Worm (Caenorhabditis elegans) whole organism, L4 larva: Measurements from ENCODE around the gene Y49E10.27.

Experiments used
- F44E2.7 ChIP-seq: fragments of 200-800 bp; sonication (Bioruptor generic); IDR thresholded peaks from 2 replicates; pipeline ENCODE4 v2.1.2; 2022; ENCODE audit warnings: missing genetic modification characterization, missing compliant biosample characterization
- Y105C5A.15 ChIP-seq: fragments of 200-800 bp; sonication (Bioruptor generic); IDR thresholded peaks from 2 replicates; pipeline ENCODE4 v1.3.6; 2022; ENCODE audit warnings: missing genetic modification characterization, missing compliant biosample characterization
- Y75B8A.6 ChIP-seq: fragments of 200-800 bp; sonication (Bioruptor generic); IDR thresholded peaks from 2 replicates; pipeline ENCODE4 v1.3.6; 2022; ENCODE audit warnings: missing genetic modification reagents, missing genetic modification characterization, missing compliant biosample characterization
- ZK546.5 ChIP-seq, 2 experiments: sonication (generic microtip); optimal IDR thresholded peaks; 2 replicates each; lab custom pipeline; 2017; ENCODE audit warnings: missing biosample characterization in 2 of 2, missing genetic modification characterization in 2 of 2
- aha-1 ChIP-seq: fragments of 150-350 bp; peaks from one replicate; lab custom pipeline; 2014; ENCODE audit warnings: missing biosample characterization, missing genetic modification characterization
- aly-2 ChIP-seq: sonication (generic microtip); optimal IDR thresholded peaks from 2 replicates; lab custom pipeline; 2018; ENCODE audit warnings: missing biosample characterization, missing genetic modification characterization
- ama-1 ChIP-seq: fragments of 150-350 bp; optimal IDR thresholded peaks from 2 replicates; lab custom pipeline; 2014; ENCODE audit warnings: inconsistent platforms, mixed read lengths
- ceh-28 ChIP-seq: fragments of 150-350 bp; optimal IDR thresholded peaks from 2 replicates; lab custom pipeline; 2014; ENCODE audit warnings: missing biosample characterization, missing genetic modification reagents, missing genetic modification characterization
- ceh-32 ChIP-seq: sonication (generic microtip); optimal IDR thresholded peaks from 2 replicates; lab custom pipeline; 2016; ENCODE audit warnings: mild to moderate bottlenecking, missing genetic modification characterization, missing compliant biosample characterization; ENCODE audit not compliant: poor library complexity
- ceh-44 ChIP-seq: fragments of 200-800 bp; sonication (Bioruptor generic); IDR thresholded peaks from 2 replicates; pipeline ENCODE4 v1.3.6; 2022; ENCODE audit warnings: missing genetic modification reagents, missing genetic modification characterization, missing compliant biosample characterization
- ceh-62 ChIP-seq: sonication (generic microtip); optimal IDR thresholded peaks from 2 replicates; lab custom pipeline; 2017; ENCODE audit warnings: missing biosample characterization, missing genetic modification characterization
- ceh-82 ChIP-seq: sonication (generic microtip); optimal IDR thresholded peaks from 2 replicates; lab custom pipeline; 2017; ENCODE audit warnings: missing biosample characterization, missing genetic modification characterization
- ces-1 ChIP-seq: fragments of 150-350 bp; sonication (generic microtip); optimal IDR thresholded peaks from 4 replicates; lab custom pipeline; 2014; ENCODE audit warnings: missing biosample characterization, missing genetic modification reagents, missing genetic modification characterization
- ctbp-1 ChIP-seq: fragments of 200-800 bp; sonication (Bioruptor generic); IDR thresholded peaks from 2 replicates; pipeline ENCODE4 v1.3.6; 2022; ENCODE audit warnings: missing genetic modification reagents, missing genetic modification characterization, missing compliant biosample characterization
- daf-12 ChIP-seq: fragments of 150-350 bp; optimal IDR thresholded peaks from 2 replicates; lab custom pipeline; 2014; ENCODE audit warnings: missing biosample characterization, missing genetic modification reagents, missing genetic modification characterization
- daf-16 ChIP-seq, 3 experiments: sonication (generic microtip); optimal IDR thresholded peaks; 2 replicates each; lab custom pipeline; 2016 to 2017; ENCODE audit warnings: missing genetic modification characterization in 3 of 3, missing genetic modification reagents in 3 of 3, mild to moderate bottlenecking in 2 of 3, missing compliant biosample characterization in 2 of 3, missing biosample characterization in 1 of 3, moderate library complexity in 1 of 3
- dmd-6 ChIP-seq: fragments of 200-800 bp; sonication (Bioruptor generic); IDR thresholded peaks from 2 replicates; pipeline ENCODE4 v1.3.6; 2022; ENCODE audit warnings: missing genetic modification reagents, missing genetic modification characterization, missing compliant biosample characterization
- dmd-8 ChIP-seq: fragments of 200-800 bp; sonication (Bioruptor generic); IDR thresholded peaks from 2 replicates; pipeline ENCODE4 v1.3.6; 2022; ENCODE audit warnings: missing genetic modification characterization, missing compliant biosample characterization
- dmd-9 ChIP-seq: fragments of 200-800 bp; sonication (Bioruptor generic); IDR thresholded peaks from 2 replicates; pipeline ENCODE4 v1.3.6; 2022; ENCODE audit warnings: missing genetic modification reagents, missing genetic modification characterization, missing compliant biosample characterization
- dve-1 ChIP-seq: sonication (generic microtip); optimal IDR thresholded peaks from 2 replicates; lab custom pipeline; 2017; ENCODE audit warnings: antibody characterized with exemption, mild to moderate bottlenecking, missing genetic modification characterization, missing compliant biosample characterization; ENCODE audit not compliant: insufficient read depth
- hif-1 ChIP-seq, 2 experiments: sonication (generic microtip); optimal IDR thresholded peaks; 2 replicates each; lab custom pipeline; 2016 to 2017; ENCODE audit warnings: missing compliant biosample characterization in 2 of 2, missing genetic modification characterization in 2 of 2, missing genetic modification reagents in 2 of 2, missing genotype in 2 of 2, mild to moderate bottlenecking in 1 of 2
- hlh-11 ChIP-seq: fragments of 200-800 bp; sonication (Bioruptor generic); optimal IDR thresholded peaks from 2 replicates; lab custom pipeline; 2018; ENCODE audit warnings: mild to moderate bottlenecking, missing genetic modification characterization, missing compliant biosample characterization
- hlh-30 ChIP-seq: sonication (generic microtip); optimal IDR thresholded peaks from 2 replicates; lab custom pipeline; 2017; ENCODE audit warnings: antibody characterized with exemption, mild to moderate bottlenecking, missing genetic modification characterization, missing compliant biosample characterization; ENCODE audit not compliant: insufficient read depth
- jun-1 ChIP-seq: fragments of 150-350 bp; optimal IDR thresholded peaks from 2 replicates; lab custom pipeline; 2014; ENCODE audit warnings: missing biosample characterization, missing genetic modification reagents, missing genetic modification characterization
- lin-1 ChIP-seq: fragments of 200-800 bp; sonication (Bioruptor generic); IDR thresholded peaks from 2 replicates; pipeline ENCODE4 v1.3.6; 2022; ENCODE audit warnings: missing genetic modification reagents, missing genetic modification characterization, missing compliant biosample characterization
- lin-29 ChIP-seq: fragments of 200-800 bp; sonication (Bioruptor generic); IDR thresholded peaks from 2 replicates; pipeline ENCODE4 v1.3.6; 2022; ENCODE audit warnings: missing genetic modification reagents, missing genetic modification characterization, missing compliant biosample characterization
- lin-38 ChIP-seq: fragments of 200-800 bp; sonication (Bioruptor generic); IDR thresholded peaks from 2 replicates; pipeline ENCODE4 v1.3.6; 2022; ENCODE audit warnings: missing genetic modification reagents, missing genetic modification characterization, missing compliant biosample characterization
- lin-39 ChIP-seq: fragments of 150-350 bp; optimal IDR thresholded peaks from 2 replicates; lab custom pipeline; 2014; ENCODE audit warnings: missing biosample characterization, missing genetic modification reagents, missing genetic modification characterization
- lsy-2 ChIP-seq, 2 experiments: fragments of 150-350 bp in 1 of 2; sonication (generic microtip) in 1 of 2; optimal IDR thresholded peaks; 2 replicates each; lab custom pipeline; 2014 to 2017; ENCODE audit warnings: missing biosample characterization in 2 of 2, missing genetic modification characterization in 2 of 2
- madf-5 ChIP-seq, 2 experiments: fragments of 200-800 bp; sonication (Bioruptor generic); IDR thresholded peaks; 2 replicates each; pipeline ENCODE4 v1.3.6; 2022; ENCODE audit warnings: missing compliant biosample characterization in 2 of 2, missing genetic modification characterization in 2 of 2
- madf-9 ChIP-seq: fragments of 200-800 bp; sonication (Bioruptor generic); conservative IDR thresholded peaks from 2 replicates; pipeline ENCODE4 v1.3.6; 2022; ENCODE audit warnings: missing genetic modification reagents, missing genetic modification characterization, missing compliant biosample characterization
- mdl-1 ChIP-seq, 2 experiments: fragments of 150-350 bp in 1 of 2; sonication (generic microtip) in 1 of 2; optimal IDR thresholded peaks; 2 replicates each; lab custom pipeline; 2014 to 2017; ENCODE audit warnings: missing biosample characterization in 2 of 2, missing genetic modification characterization in 2 of 2
- mdt-29 ChIP-seq: fragments of 200-800 bp; sonication (Bioruptor generic); IDR thresholded peaks from 2 replicates; pipeline ENCODE4 v1.3.6; 2022; ENCODE audit warnings: missing genetic modification reagents, missing genetic modification characterization, missing compliant biosample characterization
- mes-2 ChIP-seq: sonication (generic microtip); optimal IDR thresholded peaks from 2 replicates; lab custom pipeline; 2016; ENCODE audit warnings: missing genotype, mild to moderate bottlenecking, missing genetic modification characterization, missing compliant biosample characterization; ENCODE audit not compliant: poor library complexity, severe bottlenecking
- nhr-10 ChIP-seq: fragments of 150-350 bp; optimal IDR thresholded peaks from 2 replicates; lab custom pipeline; 2014; ENCODE audit warnings: missing biosample characterization, missing genetic modification characterization
- nhr-102 ChIP-seq: sonication (generic microtip); optimal IDR thresholded peaks from 2 replicates; lab custom pipeline; 2016; ENCODE audit warnings: mild to moderate bottlenecking, missing genetic modification characterization, moderate library complexity, missing compliant biosample characterization
- nhr-237 ChIP-seq: sonication (generic microtip); optimal IDR thresholded peaks from 2 replicates; lab custom pipeline; 2017; ENCODE audit warnings: missing biosample characterization, missing genetic modification characterization
- nhr-28 ChIP-seq: fragments of 150-350 bp; optimal IDR thresholded peaks from 2 replicates; lab custom pipeline; 2014; ENCODE audit warnings: missing biosample characterization, missing genetic modification characterization
- pha-4 ChIP-seq, 2 experiments: fragments of 150-350 bp in 1 of 2; fragments of 200-800 bp in 1 of 2; sonication (Bioruptor generic) in 1 of 2; IDR thresholded peaks in 1 of 2; optimal IDR thresholded peaks in 1 of 2; 2 replicates each; pipeline versions ENCODE4 v1.3.6 to Lab custom; 2014 to 2022; ENCODE audit warnings: missing genetic modification characterization in 2 of 2, missing genetic modification reagents in 2 of 2, missing biosample characterization in 1 of 2, missing compliant biosample characterization in 1 of 2
- php-3 ChIP-seq: fragments of 200-800 bp; sonication (Bioruptor generic); IDR thresholded peaks from 2 replicates; pipeline ENCODE4 v1.3.6; 2022; ENCODE audit warnings: missing genetic modification reagents, missing genetic modification characterization, missing compliant biosample characterization
- pqm-1 ChIP-seq: sonication (generic microtip); optimal IDR thresholded peaks from 2 replicates; lab custom pipeline; 2017; ENCODE audit warnings: missing biosample characterization, missing genetic modification characterization
- saeg-2 ChIP-seq: fragments of 200-800 bp; sonication (Bioruptor generic); IDR thresholded peaks from 2 replicates; pipeline ENCODE4 v1.3.6; 2022; ENCODE audit warnings: missing genetic modification reagents, missing genetic modification characterization, missing compliant biosample characterization
- sdz-12 ChIP-seq: fragments of 200-800 bp; sonication (Bioruptor generic); optimal IDR thresholded peaks from 2 replicates; lab custom pipeline; 2018; ENCODE audit warnings: mild to moderate bottlenecking, missing genetic modification characterization, missing compliant biosample characterization
- snpc-1.2 ChIP-seq: fragments of 200-800 bp; sonication (Bioruptor generic); IDR thresholded peaks from 2 replicates; pipeline ENCODE4 v1.3.6; 2022; ENCODE audit warnings: missing genetic modification reagents, missing genetic modification characterization, missing compliant biosample characterization
- snpc-4 ChIP-seq: fragments of 150-350 bp; optimal IDR thresholded peaks from 2 replicates; lab custom pipeline; 2014; ENCODE audit warnings: missing biosample characterization, missing genetic modification characterization
- vab-7 ChIP-seq: fragments of 200-800 bp; sonication (Bioruptor generic); IDR thresholded peaks from 2 replicates; pipeline ENCODE4 v1.3.6; 2022; ENCODE audit warnings: missing genetic modification reagents, missing genetic modification characterization, missing compliant biosample characterization
- zip-11 ChIP-seq: fragments of 200-800 bp; sonication (Bioruptor generic); IDR thresholded peaks from 2 replicates; pipeline ENCODE4 v1.3.6; 2022; ENCODE audit warnings: missing genetic modification characterization, missing compliant biosample characterization
- ztf-11 ChIP-seq: fragments of 150-350 bp; optimal IDR thresholded peaks from 2 replicates; lab custom pipeline; 2014; ENCODE audit warnings: missing biosample characterization, missing genetic modification characterization

The Y49E10.27 gene

DNA sequence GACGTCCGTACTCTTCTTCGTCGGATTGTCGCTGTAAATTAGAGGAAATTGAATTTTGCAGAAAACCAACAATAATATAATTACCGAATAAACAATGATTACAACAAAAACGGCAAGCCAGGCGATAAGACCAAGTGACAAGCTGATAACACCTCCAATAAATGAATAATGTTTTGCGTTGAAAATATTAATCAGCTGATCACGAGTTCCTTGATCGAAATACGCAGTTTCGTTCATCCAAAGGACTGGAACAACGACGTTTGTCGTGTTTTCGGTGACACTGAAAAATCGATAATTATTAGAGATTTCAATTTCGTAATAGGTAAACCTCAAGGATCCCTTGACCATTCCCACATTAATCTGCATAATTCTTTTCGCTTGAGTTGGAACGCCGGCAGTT is 19.6 kb downstream of the Y49E10.27 start:
- TF ChIP-seq snpc-4 (tag; lab: Kevin White, UChicago) (no peak), pqm-1 (tag; lab: Kevin White, UChicago) (peak; percentile 75), Y75B8A.6 (no peak), madf-9 (GFP tag; lab: Robert Waterston, UW) (no peak), dmd-6 (peak; percentile 31), ctbp-1 (GFP tag; lab: Robert Waterston, UW) (no peak), lin-39 (tag; lab: Kevin White, UChicago) (no peak), Y105C5A.15 (GFP tag; lab: Robert Waterston, UW) (no peak), daf-16 (GFP tag; optimal IDR thresholded peaks at IDR 0.05; lab: Kevin White, UChicago) (no peak), daf-16 (tag; optimal IDR thresholded peaks at IDR 0.05; lab: Kevin White, UChicago) (peak; percentile 75), hif-1 (tag; optimal IDR thresholded peaks at IDR 0.05; lab: Kevin White, UChicago) (no peak), hlh-30 (tag; lab: Kevin White, UChicago) (peak; percentile 2), nhr-10 (tag; lab: Kevin White, UChicago) (no peak), mes-2 (tag; lab: Kevin White, UChicago) (peak; percentile 19), zip-11 (GFP tag; lab: Robert Waterston, UW) (no peak), ceh-28 (tag; lab: Kevin White, UChicago) (peak; percentile 62), php-3 (GFP tag; lab: Robert Waterston, UW) (peak; percentile 44), mdl-1 (tag; optimal IDR thresholded peaks at IDR 0.05; lab: Kevin White, UChicago) (no peak), jun-1 (no peak), ztf-11 (tag; lab: Kevin White, UChicago) (no peak), dmd-8 (GFP tag; lab: Robert Waterston, UW) (no peak), nhr-102 (tag; lab: Kevin White, UChicago) (no peak), lin-29 (GFP tag; lab: Robert Waterston, UW) (no peak), ZK546.5 (tag; optimal IDR thresholded peaks at IDR 0.05; lab: Kevin White, UChicago) (no peak), aha-1 (tag; lab: Kevin White, UChicago) (peak; percentile 89), saeg-2 (no peak), nhr-28 (tag; lab: Kevin White, UChicago) (peak; percentile 32), sdz-12 (no peak), dve-1 (tag; lab: Kevin White, UChicago) (peak; percentile 29), nhr-237 (no peak), F44E2.7 (GFP tag; lab: Robert Waterston, UW) (no peak), lin-1 (no peak), aly-2 (tag; lab: Kevin White, UChicago) (no peak)

- TF ChIP-seq mdt-29 (no peak), daf-12 (no peak), daf-16 (GFP tag; optimal IDR thresholded peaks at IDR 0.05; lab: Kevin White, UChicago) (no peak), daf-16 (tag; optimal IDR thresholded peaks at IDR 0.05; lab: Kevin White, UChicago) (no peak), ceh-82 (tag; lab: Kevin White, UChicago) (no peak), pha-4 (GFP tag; IDR thresholded peaks at IDR 0.05; lab: Robert Waterston, UW) (no peak), pha-4 (tag; optimal IDR thresholded peaks at IDR 0.05; lab: Kevin White, UChicago) (no peak), lsy-2 (tag; optimal IDR thresholded peaks at IDR 0.05; lab: Kevin White, UChicago) (peak in 1 of 2 experiments; percentile 33), ceh-44 (GFP tag; lab: Robert Waterston, UW) (no peak), hlh-11 (tag; lab: Kevin White, UChicago) (no peak), dmd-9 (no peak), madf-9 (GFP tag; lab: Robert Waterston, UW) (no peak), aha-1 (tag; lab: Kevin White, UChicago) (peak; percentile 49), ceh-62 (tag; lab: Kevin White, UChicago) (no peak), mes-2 (tag; lab: Kevin White, UChicago) (peak; percentile 47), lin-38 (GFP tag; lab: Robert Waterston, UW) (peak; percentile 67), vab-7 (no peak), ceh-32 (tag; lab: Kevin White, UChicago) (no peak), ama-1 (no peak), snpc-1.2 (GFP tag; lab: Robert Waterston, UW) (no peak), ces-1 (no peak), sdz-12 (no peak), madf-5 (GFP tag; IDR thresholded peaks at IDR 0.05; lab: Robert Waterston, UW) (no peak)
Observed at ce11 chrIII:12455651-12456420, 21.6 kb downstream of the Y49E10.27 start.
